Fruit fly (Drosophila melanogaster) whole organism, embryonic: ENCODE data around the gene CG17109.

Experiments
- Ada2b ChIP-seq: fragments of 200-800 bp; sonication (Bioruptor generic); IDR thresholded peaks from 2 replicates; pipeline ENCODE4 v1.3.6; 2022; ENCODE audit warnings: missing biosample characterization, missing genetic modification characterization
- CG12104 ChIP-seq: fragments of 200-800 bp; sonication (Bioruptor generic); optimal IDR thresholded peaks from 3 replicates; lab custom pipeline; 2016; ENCODE audit warnings: missing biosample characterization, missing genetic modification characterization
- CG12942 ChIP-seq: fragments of 200-800 bp; sonication (Bioruptor generic); optimal IDR thresholded peaks from 3 replicates; lab custom pipeline; 2016; ENCODE audit warnings: missing biosample characterization, missing genetic modification characterization
- CG14014 ChIP-seq: fragments of 200-800 bp; sonication (Bioruptor generic); IDR thresholded peaks from 2 replicates; pipeline ENCODE4 v1.3.6; 2022; ENCODE audit warnings: missing biosample characterization, missing genetic modification characterization
- CG14710 ChIP-seq: fragments of 200-800 bp; sonication (Bioruptor generic); optimal IDR thresholded peaks from 3 replicates; lab custom pipeline; 2019; ENCODE audit warnings: missing biosample characterization, mild to moderate bottlenecking, missing genetic modification characterization, moderate library complexity
- CG17359 ChIP-seq: fragments of 200-800 bp; sonication (Bioruptor generic); optimal IDR thresholded peaks from 3 replicates; lab custom pipeline; 2018; ENCODE audit warnings: missing biosample characterization, mild to moderate bottlenecking, missing genetic modification characterization, moderate library complexity
- CG1792 ChIP-seq: fragments of 200-800 bp; sonication (Bioruptor generic); optimal IDR thresholded peaks from 2 replicates; lab custom pipeline; 2016; ENCODE audit warnings: missing biosample characterization, missing genetic modification characterization
- CG18619 ChIP-seq: fragments of 200-800 bp; sonication (Bioruptor generic); optimal IDR thresholded peaks from 3 replicates; lab custom pipeline; 2017; ENCODE audit warnings: missing biosample characterization, mild to moderate bottlenecking, missing genetic modification characterization
- CG2202 ChIP-seq: fragments of 200-800 bp; sonication (Bioruptor generic); optimal IDR thresholded peaks from 2 replicates; lab custom pipeline; 2018; ENCODE audit warnings: missing biosample characterization, mild to moderate bottlenecking, missing genetic modification characterization
- CG2712 ChIP-seq: fragments of 200-800 bp; optimal IDR thresholded peaks from 3 replicates; lab custom pipeline; 2019; ENCODE audit warnings: missing biosample characterization, mild to moderate bottlenecking, missing genetic modification characterization, moderate library complexity
- CG3065 ChIP-seq: fragments of 200-800 bp; sonication (Bioruptor generic); optimal IDR thresholded peaks from 2 replicates; lab custom pipeline; 2016; ENCODE audit warnings: missing biosample characterization, missing genetic modification characterization
- CG3407 ChIP-seq: fragments of 200-800 bp; sonication (Bioruptor generic); optimal IDR thresholded peaks from 2 replicates; lab custom pipeline; 2018; ENCODE audit warnings: missing biosample characterization, mild to moderate bottlenecking, missing genetic modification characterization
- CG4707 ChIP-seq: fragments of 200-800 bp; sonication (Bioruptor generic); optimal IDR thresholded peaks from 2 replicates; lab custom pipeline; 2018; ENCODE audit warnings: missing biosample characterization, mild to moderate bottlenecking, missing genetic modification characterization, moderate library complexity
- CG7987 ChIP-seq: fragments of 200-800 bp; sonication (Bioruptor generic); optimal IDR thresholded peaks from 2 replicates; lab custom pipeline; 2018; ENCODE audit warnings: missing biosample characterization, mild to moderate bottlenecking, missing genetic modification characterization, moderate library complexity
- CG9609 ChIP-seq: fragments of 200-800 bp; sonication (Bioruptor generic); optimal IDR thresholded peaks from 3 replicates; lab custom pipeline; 2016; ENCODE audit warnings: missing biosample characterization, missing genetic modification characterization
- CG9932 ChIP-seq: fragments of 200-800 bp; sonication (Bioruptor generic); IDR thresholded peaks from 2 replicates; pipeline ENCODE4 v1.3.6; 2022; ENCODE audit warnings: missing biosample characterization, missing genetic modification characterization
- CrebB ChIP-seq: fragments of 200-800 bp; sonication (Bioruptor generic); optimal IDR thresholded peaks from 3 replicates; lab custom pipeline; 2018; ENCODE audit warnings: missing biosample characterization, mild to moderate bottlenecking, missing genetic modification characterization
- E2f1 ChIP-seq: fragments of 200-800 bp; sonication (Bioruptor generic); IDR thresholded peaks from 2 replicates; pipeline ENCODE4 v1.3.6; 2022; ENCODE audit warnings: missing biosample characterization, missing genetic modification characterization
- HHEX ChIP-seq: fragments of 200-800 bp; sonication (Bioruptor generic); optimal IDR thresholded peaks from 3 replicates; lab custom pipeline; 2017; ENCODE audit warnings: missing biosample characterization, mild to moderate bottlenecking, missing genetic modification characterization, missing genetic modification reagents
- HmgZ ChIP-seq: fragments of 200-800 bp; sonication (Bioruptor generic); optimal IDR thresholded peaks from 2 replicates; lab custom pipeline; 2018; ENCODE audit warnings: missing biosample characterization, mild to moderate bottlenecking, missing genetic modification characterization
- Hsf ChIP-seq: fragments of 200-800 bp; sonication (Bioruptor generic); optimal IDR thresholded peaks from 3 replicates; lab custom pipeline; 2016; ENCODE audit warnings: missing biosample characterization, missing genetic modification characterization
- MESR4 ChIP-seq: fragments of 200-800 bp; sonication (Bioruptor generic); optimal IDR thresholded peaks from 2 replicates; lab custom pipeline; 2018; ENCODE audit warnings: missing biosample characterization, mild to moderate bottlenecking, missing genetic modification characterization, moderate library complexity
- Max ChIP-seq: fragments of 200-800 bp; sonication (Bioruptor generic); optimal IDR thresholded peaks from 2 replicates; lab custom pipeline; 2016; ENCODE audit warnings: missing biosample characterization, mild to moderate bottlenecking, missing genetic modification characterization
- Poxn ChIP-seq: fragments of 200-800 bp; sonication (Bioruptor generic); IDR thresholded peaks from 2 replicates; pipeline ENCODE4 v1.3.6; 2022; ENCODE audit warnings: missing biosample characterization, missing genetic modification characterization
- Rx ChIP-seq: fragments of 200-800 bp; sonication (Bioruptor generic); IDR thresholded peaks from 2 replicates; pipeline ENCODE4 v1.3.6; 2022; ENCODE audit warnings: missing biosample characterization, missing genetic modification characterization
- Scr ChIP-seq: fragments of 200-800 bp; sonication (Bioruptor generic); IDR thresholded peaks from 2 replicates; pipeline ENCODE4 v1.3.6; 2022; ENCODE audit warnings: missing biosample characterization, missing genetic modification characterization; ENCODE audit not compliant: partially characterized antibody
- Sox100B ChIP-seq: fragments of 200-800 bp; sonication (Bioruptor generic); optimal IDR thresholded peaks from 3 replicates; lab custom pipeline; 2018; ENCODE audit warnings: missing biosample characterization, mild to moderate bottlenecking, missing genetic modification characterization
- Ssrp ChIP-seq: fragments of 200-800 bp; sonication (Bioruptor generic); optimal IDR thresholded peaks from 2 replicates; lab custom pipeline; 2018; ENCODE audit warnings: missing biosample characterization, mild to moderate bottlenecking, missing genetic modification characterization, moderate library complexity
- ac ChIP-seq: fragments of 200-800 bp; sonication (Bioruptor generic); optimal IDR thresholded peaks from 3 replicates; lab custom pipeline; 2017; ENCODE audit warnings: missing biosample characterization, mild to moderate bottlenecking, missing genetic modification characterization
- ase ChIP-seq: fragments of 200-800 bp; sonication (Bioruptor generic); IDR thresholded peaks from 3 replicates; pipeline ENCODE4 v1.3.6; 2022; ENCODE audit warnings: missing biosample characterization, missing genetic modification characterization
- bcd ChIP-seq: fragments of 200-800 bp; sonication (Bioruptor generic); optimal IDR thresholded peaks from 2 replicates; lab custom pipeline; 2017; ENCODE audit warnings: missing biosample characterization, mild to moderate bottlenecking, missing genetic modification characterization
- bsh ChIP-seq, 2 experiments: fragments of 200-800 bp; sonication (Bioruptor generic); optimal IDR thresholded peaks; 2 replicates each; lab custom pipeline; 2017 to 2018; ENCODE audit warnings: mild to moderate bottlenecking in 2 of 2, missing biosample characterization in 2 of 2, missing genetic modification characterization in 2 of 2, moderate library complexity in 1 of 2
- cad ChIP-seq: fragments of >200 bp; optimal IDR thresholded peaks from 2 replicates; lab custom pipeline; 2017; ENCODE audit warnings: missing biosample characterization, missing genetic modification characterization
- caup ChIP-seq: fragments of 200-800 bp; sonication (Bioruptor generic); optimal IDR thresholded peaks from 3 replicates; lab custom pipeline; 2017; ENCODE audit warnings: missing biosample characterization, mild to moderate bottlenecking, missing genetic modification characterization, moderate library complexity; ENCODE audit not compliant: severe bottlenecking
- crp ChIP-seq, 2 experiments: fragments of 200-800 bp; sonication (Bioruptor generic); optimal IDR thresholded peaks; 2 replicates in 1 of 2; 3 replicates in 1 of 2; lab custom pipeline; 2017; ENCODE audit warnings: missing biosample characterization in 2 of 2, missing genetic modification characterization in 2 of 2, mild to moderate bottlenecking in 1 of 2, moderate library complexity in 1 of 2
- dati ChIP-seq: fragments of 200-800 bp; sonication (Bioruptor generic); IDR thresholded peaks from 2 replicates; pipeline ENCODE4 v1.3.6; 2022; ENCODE audit warnings: missing biosample characterization, missing genetic modification characterization
- dm ChIP-seq: fragments of 200-800 bp; sonication (Bioruptor generic); optimal IDR thresholded peaks from 3 replicates; lab custom pipeline; 2016; ENCODE audit warnings: missing biosample characterization, missing genetic modification characterization
- dmrt11E ChIP-seq: fragments of 200-800 bp; sonication (Bioruptor generic); optimal IDR thresholded peaks from 3 replicates; lab custom pipeline; 2018; ENCODE audit warnings: missing biosample characterization, mild to moderate bottlenecking, missing genetic modification characterization, moderate library complexity
- fru ChIP-seq: fragments of >200 bp; optimal IDR thresholded peaks from 2 replicates; lab custom pipeline; 2017
- her ChIP-seq: fragments of 200-800 bp; sonication (Bioruptor generic); optimal IDR thresholded peaks from 2 replicates; lab custom pipeline; 2016; ENCODE audit warnings: missing biosample characterization, missing genetic modification characterization
- hkb ChIP-seq, 2 experiments: fragments of 200-800 bp in 1 of 2; fragments of >200 bp in 1 of 2; sonication (Bioruptor generic) in 1 of 2; IDR thresholded peaks in 1 of 2; optimal IDR thresholded peaks in 1 of 2; 2 replicates each; pipeline versions ENCODE4 v1.3.6 to Lab custom; 2017 to 2022; ENCODE audit warnings: missing biosample characterization in 1 of 2, missing genetic modification characterization in 1 of 2
- hth ChIP-seq: fragments of >200 bp; optimal IDR thresholded peaks from 2 replicates; lab custom pipeline; 2017; ENCODE audit warnings: inconsistent platforms
- ken ChIP-seq: fragments of 200-800 bp; sonication (Bioruptor generic); IDR thresholded peaks from 3 replicates; pipeline ENCODE4 v1.3.6; 2022; ENCODE audit warnings: missing biosample characterization, missing genetic modification characterization
- kni ChIP-seq: fragments of 200-800 bp; sonication (Bioruptor generic); optimal IDR thresholded peaks from 3 replicates; lab custom pipeline; 2017; ENCODE audit warnings: mild to moderate bottlenecking, missing biosample characterization, missing genetic modification reagents, missing genetic modification characterization
- lmd ChIP-seq: fragments of 200-800 bp; sonication (Bioruptor generic); IDR thresholded peaks from 2 replicates; pipeline ENCODE4 v1.3.6; 2022; ENCODE audit warnings: missing biosample characterization, missing genetic modification characterization
- repo ChIP-seq: fragments of 200-800 bp; sonication (Bioruptor generic); optimal IDR thresholded peaks from 2 replicates; lab custom pipeline; 2016; ENCODE audit warnings: missing biosample characterization, missing genetic modification characterization
- salm ChIP-seq: fragments of 200-800 bp; sonication (Bioruptor generic); optimal IDR thresholded peaks from 2 replicates; lab custom pipeline; 2018; ENCODE audit warnings: missing biosample characterization, mild to moderate bottlenecking, missing genetic modification characterization
- scrt ChIP-seq: fragments of 200-800 bp; sonication (Bioruptor generic); optimal IDR thresholded peaks from 2 replicates; lab custom pipeline; 2018; ENCODE audit warnings: missing biosample characterization, mild to moderate bottlenecking, missing genetic modification characterization, moderate library complexity
- shn ChIP-seq: fragments of 200-800 bp; sonication (Bioruptor generic); optimal IDR thresholded peaks from 3 replicates; lab custom pipeline; 2016; ENCODE audit warnings: missing biosample characterization, missing genetic modification characterization

CG17109 gene

dm6 chr3R:23117683-23118470, 22.4 kb downstream of the CG17109 start, which contains the start of the genes Rassf and CenB1A (continued):
- TF ChIP-seq dati (GFP tag; lab: Robert Waterston, UW), result no peak
- TF ChIP-seq Sox100B, result no peak
- no peak for TF ChIP-seq CrebB (tag; lab: Kevin White, UChicago)
- TF ChIP-seq scrt (GFP tag; lab: Kevin White, UChicago), result no peak
- peak; percentile 38 for TF ChIP-seq CG12104 (GFP tag; lab: Kevin White, UChicago)
- TF ChIP-seq dm (GFP tag; lab: Kevin White, UChicago), result peak; percentile 11
- TF ChIP-seq crp (GFP tag; optimal IDR thresholded peaks at IDR 0.05; lab: Kevin White, UChicago), result peak in 1 of 2 experiments; percentile 74
- no peak for TF ChIP-seq CG12942 (GFP tag; lab: Kevin White, UChicago)
- TF ChIP-seq CG14710 (tag; lab: Kevin White, UChicago), result peak; percentile 60
- no peak for TF ChIP-seq HHEX (GFP tag; lab: Kevin White, UChicago)
- no peak for TF ChIP-seq CG2202 (tag; lab: Kevin White, UChicago)
- peak; percentile 22 for TF ChIP-seq caup (GFP tag; lab: Kevin White, UChicago)
- peak; percentile 63 for TF ChIP-seq CG9609 (GFP tag; lab: Kevin White, UChicago)
- TF ChIP-seq CG9932, result peak; percentile 71; the same call in 1 of the 2 replicates
- TF ChIP-seq cad (GFP tag; lab: Kevin White, UChicago), result no peak
- TF ChIP-seq CG2712, result peak; percentile 14
- TF ChIP-seq dmrt11E (tag; lab: Kevin White, UChicago), result peak; percentile 35
- no peak for TF ChIP-seq CG4707 (GFP tag; lab: Kevin White, UChicago)
- no peak for TF ChIP-seq CG7987 (GFP tag; lab: Kevin White, UChicago)
- 0 out of 3 replicates have a peak, but pooled peaks have one; percentile 16 for TF ChIP-seq ase (GFP tag; lab: Robert Waterston, UW)
- no peak for TF ChIP-seq bsh (GFP tag; optimal IDR thresholded peaks at IDR 0.05; lab: Kevin White, UChicago)
- peak; percentile 15 for TF ChIP-seq repo
- no peak for TF ChIP-seq fru
- TF ChIP-seq Ssrp (tag; lab: Kevin White, UChicago), result peak; percentile 32
- peak; percentile 64 for TF ChIP-seq lmd (GFP tag; lab: Robert Waterston, UW)
- TF ChIP-seq her, result peak; percentile 11
- TF ChIP-seq Scr (GFP tag; lab: Robert Waterston, UW), result peak; percentile 41
- TF ChIP-seq Hsf (GFP tag; lab: Kevin White, UChicago), result peak; percentile 55
- TF ChIP-seq E2f1 (GFP tag; lab: Robert Waterston, UW), result no peak; the same call in 1 of the 2 replicates
- TF ChIP-seq Max (GFP tag; lab: Kevin White, UChicago), result peak; percentile 34
- TF ChIP-seq hkb (optimal IDR thresholded peaks at IDR 0.05; lab: Kevin White, UChicago), result peak; percentile 73
- no peak; the same call in 1 of the 2 replicates for TF ChIP-seq hkb (GFP tag; IDR thresholded peaks at IDR 0.05; lab: Robert Waterston, UW)
- peak; percentile 60 for TF ChIP-seq shn
- TF ChIP-seq ken, result peak; percentile 53; the same call in 1 of the 3 replicates
- peak; percentile 29 for TF ChIP-seq CG1792 (GFP tag; lab: Kevin White, UChicago)
- no peak for TF ChIP-seq Poxn (GFP tag; lab: Robert Waterston, UW)
- TF ChIP-seq CG17359 (tag; lab: Kevin White, UChicago), result no peak
- peak; percentile 45 for TF ChIP-seq kni (GFP tag; lab: Kevin White, UChicago)
- peak; percentile 72 for TF ChIP-seq MESR4 (GFP tag; lab: Kevin White, UChicago)
- TF ChIP-seq Ada2b, result peak; percentile 17; the same call in 1 of the 2 replicates
- TF ChIP-seq CG14014 (GFP tag; lab: Robert Waterston, UW), result no peak; the same call in 1 of the 2 replicates
- no peak for TF ChIP-seq ac (GFP tag; lab: Kevin White, UChicago)
- no peak for TF ChIP-seq salm (tag; lab: Kevin White, UChicago)
- TF ChIP-seq CG18619 (GFP tag; lab: Kevin White, UChicago), result peak; percentile 48
- TF ChIP-seq Rx, result no peak
- TF ChIP-seq hth (lab: Kevin White, UChicago), result no peak
- TF ChIP-seq HmgZ (tag; lab: Kevin White, UChicago), result no peak
- TF ChIP-seq CG3407, result no peak
- TF ChIP-seq CG3065 (GFP tag; lab: Kevin White, UChicago), result no peak
- peak; percentile 24 for TF ChIP-seq bcd (GFP tag; lab: Kevin White, UChicago)
